Fruit fly (Drosophila melanogaster) whole organism, embryonic: Measurements from ENCODE around the gene CG13481.

Experiments
- Asciz ChIP-seq: fragments of 200-800 bp; sonication (Bioruptor generic); optimal IDR thresholded peaks from 2 replicates; lab custom pipeline; 2017; ENCODE audit warnings: missing biosample characterization, mild to moderate bottlenecking, missing genetic modification characterization, missing genetic modification reagents
- CG10274 ChIP-seq: fragments of 200-800 bp; sonication (Bioruptor generic); optimal IDR thresholded peaks from 3 replicates; lab custom pipeline; 2017; ENCODE audit warnings: missing biosample characterization, mild to moderate bottlenecking, missing genetic modification characterization
- CG10321 ChIP-seq: fragments of 200-800 bp; sonication (Bioruptor generic); IDR thresholded peaks from 2 replicates; pipeline ENCODE4 v1.3.6; 2022; ENCODE audit warnings: missing biosample characterization, missing genetic modification characterization
- CG12104 ChIP-seq: fragments of 200-800 bp; sonication (Bioruptor generic); optimal IDR thresholded peaks from 3 replicates; lab custom pipeline; 2016; ENCODE audit warnings: missing biosample characterization, missing genetic modification characterization
- CG12391 ChIP-seq: fragments of 200-800 bp; sonication (Bioruptor generic); optimal IDR thresholded peaks from 3 replicates; lab custom pipeline; 2018; ENCODE audit warnings: missing biosample characterization, mild to moderate bottlenecking, missing genetic modification characterization, moderate library complexity
- CG12744 ChIP-seq: fragments of 200-800 bp; sonication (Bioruptor generic); optimal IDR thresholded peaks from 2 replicates; lab custom pipeline; 2016; ENCODE audit warnings: missing biosample characterization, missing genetic modification characterization
- CG18262 ChIP-seq: fragments of 200-800 bp; optimal IDR thresholded peaks from 3 replicates; lab custom pipeline; 2019; ENCODE audit warnings: missing biosample characterization, mild to moderate bottlenecking, missing genetic modification characterization, moderate library complexity
- CG2202 ChIP-seq: fragments of 200-800 bp; sonication (Bioruptor generic); optimal IDR thresholded peaks from 2 replicates; lab custom pipeline; 2018; ENCODE audit warnings: missing biosample characterization, mild to moderate bottlenecking, missing genetic modification characterization
- CG30431 ChIP-seq: fragments of 200-800 bp; sonication (Bioruptor generic); optimal IDR thresholded peaks from 2 replicates; lab custom pipeline; 2017; ENCODE audit warnings: missing biosample characterization, missing genetic modification characterization
- CG33557 ChIP-seq: fragments of 200-800 bp; sonication (Bioruptor generic); optimal IDR thresholded peaks from 2 replicates; lab custom pipeline; 2019; ENCODE audit warnings: missing biosample characterization, mild to moderate bottlenecking, missing genetic modification characterization, moderate library complexity
- CG4707 ChIP-seq: fragments of 200-800 bp; sonication (Bioruptor generic); optimal IDR thresholded peaks from 2 replicates; lab custom pipeline; 2018; ENCODE audit warnings: missing biosample characterization, mild to moderate bottlenecking, missing genetic modification characterization, moderate library complexity
- CG6254 ChIP-seq: fragments of 200-800 bp; sonication (Bioruptor generic); optimal IDR thresholded peaks from 3 replicates; lab custom pipeline; 2017; ENCODE audit warnings: mild to moderate bottlenecking, missing biosample characterization, missing genetic modification reagents, missing genetic modification characterization
- CG7556 ChIP-seq: fragments of 200-800 bp; sonication (Bioruptor generic); optimal IDR thresholded peaks from 2 replicates; lab custom pipeline; 2017; ENCODE audit warnings: missing biosample characterization, mild to moderate bottlenecking, missing genetic modification characterization
- CG7839 ChIP-seq: fragments of 200-800 bp; sonication (Bioruptor generic); optimal IDR thresholded peaks from 3 replicates; lab custom pipeline; 2018; ENCODE audit warnings: missing biosample characterization, mild to moderate bottlenecking, missing genetic modification characterization, moderate library complexity
- Dfd ChIP-seq, 2 experiments: fragments of >200 bp; optimal IDR thresholded peaks; 2 replicates each; lab custom pipeline; 2017; ENCODE audit warnings: missing biosample characterization in 2 of 2, missing genetic modification characterization in 2 of 2
- Dip3 ChIP-seq: fragments of 200-800 bp; sonication (Bioruptor generic); optimal IDR thresholded peaks from 3 replicates; lab custom pipeline; 2016; ENCODE audit warnings: missing biosample characterization, missing genetic modification characterization
- Fer1 ChIP-seq: fragments of 200-800 bp; sonication (Bioruptor generic); optimal IDR thresholded peaks from 2 replicates; lab custom pipeline; 2017; ENCODE audit warnings: missing biosample characterization, mild to moderate bottlenecking, missing genetic modification characterization
- Fer3 ChIP-seq: fragments of 200-800 bp; sonication (Bioruptor generic); optimal IDR thresholded peaks from 2 replicates; lab custom pipeline; 2018; ENCODE audit warnings: missing biosample characterization, mild to moderate bottlenecking, missing genetic modification characterization, moderate library complexity
- Gug ChIP-seq: fragments of 200-800 bp; sonication (Bioruptor generic); IDR thresholded peaks from 4 replicates; pipeline ENCODE4 v1.3.6; 2022; ENCODE audit warnings: missing biosample characterization, missing genetic modification characterization
- Hmr ChIP-seq: fragments of 200-800 bp; sonication (Bioruptor generic); optimal IDR thresholded peaks from 3 replicates; lab custom pipeline; 2017; ENCODE audit warnings: mild to moderate bottlenecking, missing biosample characterization, missing genetic modification reagents, missing genetic modification characterization
- Kr ChIP-seq: fragments of 200-800 bp; sonication (Bioruptor generic); optimal IDR thresholded peaks from 2 replicates; lab custom pipeline; 2017; ENCODE audit warnings: missing biosample characterization, mild to moderate bottlenecking, missing genetic modification characterization
- MTF-1 ChIP-seq: fragments of 200-800 bp; sonication (Bioruptor generic); optimal IDR thresholded peaks from 2 replicates; lab custom pipeline; 2018; ENCODE audit warnings: missing biosample characterization, mild to moderate bottlenecking, missing genetic modification characterization, borderline replicate concordance
- Meics ChIP-seq: fragments of 200-800 bp; sonication (Bioruptor generic); optimal IDR thresholded peaks from 2 replicates; lab custom pipeline; 2017; ENCODE audit warnings: missing biosample characterization, mild to moderate bottlenecking, missing genetic modification characterization
- Sox102F ChIP-seq: fragments of 200-800 bp; sonication (Bioruptor generic); optimal IDR thresholded peaks from 2 replicates; lab custom pipeline; 2018; ENCODE audit warnings: missing biosample characterization, mild to moderate bottlenecking, missing genetic modification characterization, moderate library complexity
- Ssrp ChIP-seq: fragments of 200-800 bp; sonication (Bioruptor generic); optimal IDR thresholded peaks from 2 replicates; lab custom pipeline; 2018; ENCODE audit warnings: missing biosample characterization, mild to moderate bottlenecking, missing genetic modification characterization, moderate library complexity
- Taf1 ChIP-seq: fragments of 200-800 bp; sonication (Bioruptor generic); IDR thresholded peaks from 2 replicates; pipeline ENCODE4 v1.3.6; 2022; ENCODE audit warnings: missing biosample characterization, missing genetic modification characterization
- Xbp1 ChIP-seq: fragments of 200-800 bp; sonication (Bioruptor generic); optimal IDR thresholded peaks from 3 replicates; lab custom pipeline; 2016; ENCODE audit warnings: missing biosample characterization, mild to moderate bottlenecking, missing genetic modification characterization
- abd-A ChIP-seq: fragments of 200-800 bp; sonication (Bioruptor generic); optimal IDR thresholded peaks from 3 replicates; lab custom pipeline; 2019; ENCODE audit warnings: missing biosample characterization, mild to moderate bottlenecking, missing genetic modification characterization, moderate library complexity
- ac ChIP-seq: fragments of 200-800 bp; sonication (Bioruptor generic); optimal IDR thresholded peaks from 3 replicates; lab custom pipeline; 2017; ENCODE audit warnings: missing biosample characterization, mild to moderate bottlenecking, missing genetic modification characterization
- bab2 ChIP-seq: fragments of 200-800 bp; sonication (Bioruptor generic); optimal IDR thresholded peaks from 2 replicates; lab custom pipeline; 2016; ENCODE audit warnings: missing biosample characterization, missing genetic modification characterization
- bbx ChIP-seq: fragments of 200-800 bp; sonication (Bioruptor generic); IDR thresholded peaks from 2 replicates; pipeline ENCODE4 v1.3.6; 2022; ENCODE audit warnings: missing biosample characterization, missing genetic modification characterization; ENCODE audit not compliant: partially characterized antibody
- cato ChIP-seq: fragments of 200-800 bp; sonication (Bioruptor generic); optimal IDR thresholded peaks from 2 replicates; lab custom pipeline; 2016; ENCODE audit warnings: missing biosample characterization, missing genetic modification characterization, borderline replicate concordance
- chn ChIP-seq: fragments of 200-800 bp; sonication (Bioruptor generic); optimal IDR thresholded peaks from 2 replicates; lab custom pipeline; 2016; ENCODE audit warnings: missing biosample characterization, missing genetic modification characterization
- ci ChIP-seq: fragments of 200-800 bp; sonication (Bioruptor generic); IDR thresholded peaks from 3 replicates; pipeline ENCODE4 v1.3.6; 2022; ENCODE audit warnings: missing biosample characterization, missing genetic modification characterization
- croc ChIP-seq: fragments of 200-800 bp; sonication (Bioruptor generic); conservative IDR thresholded peaks from 3 replicates; pipeline ENCODE4 v1.3.6; 2022; ENCODE audit warnings: missing biosample characterization, missing genetic modification characterization
- gce ChIP-seq: fragments of 200-800 bp; sonication (Bioruptor generic); IDR thresholded peaks from 3 replicates; pipeline ENCODE4 v1.3.6; 2022; ENCODE audit warnings: missing biosample characterization, missing genetic modification characterization
- kah ChIP-seq: fragments of 200-800 bp; sonication (Bioruptor generic); optimal IDR thresholded peaks from 2 replicates; lab custom pipeline; 2018; ENCODE audit warnings: missing biosample characterization, mild to moderate bottlenecking, missing genetic modification characterization
- lab ChIP-seq: fragments of 200-800 bp; sonication (Bioruptor generic); optimal IDR thresholded peaks from 3 replicates; lab custom pipeline; 2017; ENCODE audit warnings: missing biosample characterization, missing genetic modification characterization, mild to moderate bottlenecking, moderate library complexity, missing genetic modification reagents
- lilli ChIP-seq: fragments of 200-800 bp; sonication (Bioruptor generic); optimal IDR thresholded peaks from 3 replicates; lab custom pipeline; 2016; ENCODE audit warnings: missing biosample characterization, missing genetic modification characterization
- lov ChIP-seq, 2 experiments: fragments of 200-800 bp in 1 of 2; fragments of >200 bp in 1 of 2; sonication (Bioruptor generic) in 1 of 2; IDR thresholded peaks in 1 of 2; optimal IDR thresholded peaks in 1 of 2; 2 replicates in 1 of 2; 3 replicates in 1 of 2; pipeline versions ENCODE4 v1.3.6 to Lab custom; 2017 to 2022; ENCODE audit warnings: missing biosample characterization in 1 of 2, missing genetic modification characterization in 1 of 2
- oc ChIP-seq: fragments of 200-800 bp; sonication (Bioruptor generic); optimal IDR thresholded peaks from 2 replicates; lab custom pipeline; 2018; ENCODE audit warnings: missing biosample characterization, mild to moderate bottlenecking, missing genetic modification characterization, moderate library complexity
- org-1 ChIP-seq: fragments of 200-800 bp; sonication (Bioruptor generic); optimal IDR thresholded peaks from 2 replicates; lab custom pipeline; 2017; ENCODE audit warnings: missing biosample characterization, missing genetic modification characterization
- scrt ChIP-seq: fragments of 200-800 bp; sonication (Bioruptor generic); optimal IDR thresholded peaks from 2 replicates; lab custom pipeline; 2018; ENCODE audit warnings: missing biosample characterization, mild to moderate bottlenecking, missing genetic modification characterization, moderate library complexity
- sisA ChIP-seq: fragments of 200-800 bp; sonication (Bioruptor generic); IDR thresholded peaks from 2 replicates; pipeline ENCODE4 v1.3.6; 2022; ENCODE audit warnings: missing biosample characterization, missing genetic modification characterization
- stc ChIP-seq: fragments of 200-800 bp; sonication (Bioruptor generic); IDR thresholded peaks from 2 replicates; pipeline ENCODE4 v1.3.6; 2022; ENCODE audit warnings: missing biosample characterization, missing genetic modification characterization
- tio ChIP-seq: fragments of 200-800 bp; sonication (Bioruptor generic); optimal IDR thresholded peaks from 2 replicates; lab custom pipeline; 2017; ENCODE audit warnings: missing biosample characterization, missing genetic modification characterization, inconsistent platforms
- tx ChIP-seq: fragments of 200-800 bp; sonication (Bioruptor generic); optimal IDR thresholded peaks from 2 replicates; lab custom pipeline; 2016; ENCODE audit warnings: missing biosample characterization, missing genetic modification characterization
- vvl ChIP-seq: fragments of 200-800 bp; sonication (Bioruptor generic); IDR thresholded peaks from 2 replicates; pipeline ENCODE4 v1.3.6; 2022; ENCODE audit warnings: missing biosample characterization, missing genetic modification characterization
- wor ChIP-seq: fragments of 200-800 bp; sonication (Bioruptor generic); IDR thresholded peaks from 2 replicates; pipeline ENCODE4 v1.3.6; 2022; ENCODE audit warnings: missing biosample characterization, missing genetic modification characterization
- z ChIP-seq: fragments of 200-800 bp; sonication (Bioruptor generic); IDR thresholded peaks from 3 replicates; pipeline ENCODE4 v1.3.6; 2022; ENCODE audit warnings: missing biosample characterization, missing genetic modification characterization

Gene CG13481

DNA sequence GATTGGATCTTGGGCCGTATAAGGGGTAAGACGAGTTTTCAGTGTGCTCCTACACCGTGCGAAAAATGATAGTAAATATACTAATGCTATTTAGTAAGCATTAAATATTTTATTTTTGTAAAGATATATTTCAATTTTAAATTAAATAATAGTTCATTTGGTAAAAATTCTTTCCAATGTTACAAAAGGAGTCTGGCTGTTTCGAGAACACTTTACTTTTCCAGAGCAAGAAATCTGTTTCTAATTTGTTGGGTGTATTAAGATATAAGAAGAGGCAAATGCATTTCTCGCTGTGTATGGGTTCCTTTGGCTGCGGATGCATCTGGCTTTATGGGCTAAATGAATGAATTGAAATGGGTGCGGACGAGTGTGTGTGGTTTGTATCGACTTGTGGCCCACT lies 44.2 kb downstream of the CG13481 start (continued):
- TF ChIP-seq cato (GFP tag; lab: Kevin White, UChicago), result no peak
- TF ChIP-seq scrt (GFP tag; lab: Kevin White, UChicago), result peak; percentile 27
- TF ChIP-seq oc (tag; lab: Kevin White, UChicago), result peak; percentile 53
- TF ChIP-seq Fer1, result peak; percentile 41
- no peak for TF ChIP-seq CG10321 (GFP tag; lab: Robert Waterston, UW)
- peak; percentile 23 for TF ChIP-seq CG4707
- TF ChIP-seq CG7839 (tag; lab: Kevin White, UChicago), result peak; percentile 75
- peak; percentile 61 for TF ChIP-seq Xbp1
- TF ChIP-seq CG10274, result no peak
- TF ChIP-seq lov (optimal IDR thresholded peaks at IDR 0.05; lab: Kevin White, UChicago), result no peak
- no peak for TF ChIP-seq lov (GFP tag; IDR thresholded peaks at IDR 0.05; lab: Robert Waterston, UW)
- TF ChIP-seq Asciz, result peak; percentile 64
- TF ChIP-seq Fer3 (tag; lab: Kevin White, UChicago), result peak; percentile 39
- 0 out of 3 replicates have a peak, but pooled peaks have one; percentile 24 for TF ChIP-seq gce
- peak; percentile 62 for TF ChIP-seq CG6254 (GFP tag; lab: Kevin White, UChicago)
- no peak for TF ChIP-seq Taf1 (GFP tag; lab: Robert Waterston, UW)
- TF ChIP-seq Meics (GFP tag; lab: Kevin White, UChicago), result peak; percentile 35
- no peak for TF ChIP-seq abd-A
- TF ChIP-seq CG2202 (tag; lab: Kevin White, UChicago), result peak; percentile 20
- TF ChIP-seq lab (GFP tag; lab: Kevin White, UChicago), result peak; percentile 50
- no peak for TF ChIP-seq tx (GFP tag; lab: Kevin White, UChicago)
- no peak for TF ChIP-seq bbx (GFP tag; lab: Robert Waterston, UW)
- TF ChIP-seq vvl (GFP tag; lab: Robert Waterston, UW), result peak; percentile 61
- no peak for TF ChIP-seq MTF-1 (GFP tag; lab: Kevin White, UChicago)
- peak; percentile 71 for TF ChIP-seq Ssrp (tag; lab: Kevin White, UChicago)
- TF ChIP-seq Hmr (GFP tag; lab: Kevin White, UChicago), result peak; percentile 27
- no peak for TF ChIP-seq chn (GFP tag; lab: Kevin White, UChicago)
- TF ChIP-seq CG18262 (tag; lab: Kevin White, UChicago), result peak; percentile 81
- TF ChIP-seq CG7556 (GFP tag; lab: Kevin White, UChicago), result peak; percentile 72
- TF ChIP-seq stc (GFP tag; lab: Robert Waterston, UW), result 0 out of 2 replicates have a peak, but pooled peaks have one; percentile 41
- TF ChIP-seq sisA (GFP tag; lab: Robert Waterston, UW), result peak; percentile 55
- TF ChIP-seq croc (GFP tag; lab: Robert Waterston, UW), result peak; percentile 61
- TF ChIP-seq org-1 (GFP tag; lab: Kevin White, UChicago), result peak; percentile 28
- no peak for TF ChIP-seq lilli (GFP tag; lab: Kevin White, UChicago)
- peak; percentile 21; the same call in 1 of the 2 replicates for TF ChIP-seq wor (GFP tag; lab: Robert Waterston, UW)
- TF ChIP-seq Sox102F, result peak; percentile 75
- no peak for TF ChIP-seq CG12744 (GFP tag; lab: Kevin White, UChicago)
- TF ChIP-seq Kr, result no peak
- no peak for TF ChIP-seq ac
- no peak for TF ChIP-seq kah
- peak; percentile 25; the same call in 1 of the 4 replicates for TF ChIP-seq Gug (GFP tag; lab: Robert Waterston, UW)
- peak; percentile 29 for TF ChIP-seq CG12104 (GFP tag; lab: Kevin White, UChicago)
- TF ChIP-seq Dfd (GFP tag; optimal IDR thresholded peaks at IDR 0.05; lab: Kevin White, UChicago), result no peak
- TF ChIP-seq CG12391, result peak; percentile 70
- no peak for TF ChIP-seq z (GFP tag; lab: Robert Waterston, UW)
- TF ChIP-seq bab2, result no peak
- TF ChIP-seq Dip3 (GFP tag; lab: Kevin White, UChicago), result no peak
- TF ChIP-seq ci (GFP tag; lab: Robert Waterston, UW), result 0 out of 3 replicates have a peak, but pooled peaks have one; percentile 31
- TF ChIP-seq CG33557 (GFP tag; lab: Kevin White, UChicago), result peak; percentile 56
- peak; percentile 30 for TF ChIP-seq CG30431 (GFP tag; lab: Kevin White, UChicago)
- TF ChIP-seq tio, result peak; percentile 24
